Worm (Caenorhabditis elegans) whole organism, late embryonic: ENCODE results near the gene ints-7.

Experiments
- C08G9.2 ChIP-seq: sonication (generic microtip); optimal IDR thresholded peaks from 2 replicates; lab custom pipeline; 2016; ENCODE audit warnings: mild to moderate bottlenecking, missing genetic modification characterization, moderate library complexity, missing compliant biosample characterization
- C38D4.7 ChIP-seq: fragments of 200-800 bp; sonication (Bioruptor generic); optimal IDR thresholded peaks from 2 replicates; lab custom pipeline; 2018; ENCODE audit warnings: mild to moderate bottlenecking, missing genetic modification characterization, moderate library complexity, missing compliant biosample characterization
- F13H6.1 ChIP-seq: sonication (generic microtip); optimal IDR thresholded peaks from 2 replicates; lab custom pipeline; 2016; ENCODE audit warnings: missing genetic modification characterization, missing compliant biosample characterization
- K02D7.2 ChIP-seq: sonication (generic microtip); optimal IDR thresholded peaks from 2 replicates; lab custom pipeline; 2017; ENCODE audit warnings: mild to moderate bottlenecking, missing genetic modification characterization, missing compliant biosample characterization
- T23F11.4 ChIP-seq: fragments of 200-800 bp; sonication (Bioruptor generic); optimal IDR thresholded peaks from 2 replicates; lab custom pipeline; 2018; ENCODE audit warnings: mild to moderate bottlenecking, missing genetic modification characterization, missing compliant biosample characterization
- Y22D7AL.16 ChIP-seq: sonication (generic microtip); optimal IDR thresholded peaks from 2 replicates; lab custom pipeline; 2016; ENCODE audit warnings: missing genetic modification characterization, missing compliant biosample characterization
- ahr-1 ChIP-seq: sonication (generic microtip); optimal IDR thresholded peaks from 2 replicates; lab custom pipeline; 2016; ENCODE audit warnings: missing genetic modification characterization, missing compliant biosample characterization
- ceh-14 ChIP-seq: sonication (generic microtip); optimal IDR thresholded peaks from 2 replicates; lab custom pipeline; 2016; ENCODE audit warnings: missing genotype, missing genetic modification characterization, missing compliant biosample characterization
- ceh-18 ChIP-seq: sonication (generic microtip); optimal IDR thresholded peaks from 2 replicates; lab custom pipeline; 2016; ENCODE audit warnings: missing genetic modification characterization, missing compliant biosample characterization
- ceh-2 ChIP-seq: sonication (generic microtip); optimal IDR thresholded peaks from 2 replicates; lab custom pipeline; 2016; ENCODE audit warnings: missing genotype, missing genetic modification characterization, missing compliant biosample characterization
- ceh-24 ChIP-seq: sonication (generic microtip); optimal IDR thresholded peaks from 2 replicates; lab custom pipeline; 2016; ENCODE audit warnings: mild to moderate bottlenecking, missing genetic modification characterization, missing compliant biosample characterization
- ceh-30 ChIP-seq: fragments of 150-350 bp; optimal IDR thresholded peaks from 2 replicates; lab custom pipeline; 2014; ENCODE audit warnings: missing biosample characterization, missing genetic modification characterization
- ceh-31 ChIP-seq: sonication (generic microtip); optimal IDR thresholded peaks from 2 replicates; lab custom pipeline; 2016; ENCODE audit warnings: missing genetic modification characterization, missing compliant biosample characterization
- ceh-45 ChIP-seq: fragments of 200-800 bp; sonication (Bioruptor generic); IDR thresholded peaks from 2 replicates; pipeline ENCODE4 v1.3.6; 2022; ENCODE audit warnings: missing genetic modification reagents, missing genetic modification characterization, missing compliant biosample characterization
- ceh-9 ChIP-seq: sonication (generic microtip); optimal IDR thresholded peaks from 2 replicates; lab custom pipeline; 2016; ENCODE audit warnings: mild to moderate bottlenecking, missing genetic modification characterization, inconsistent platforms, missing compliant biosample characterization
- che-1 ChIP-seq: sonication (generic microtip); optimal IDR thresholded peaks from 2 replicates; lab custom pipeline; 2016; ENCODE audit warnings: mild to moderate bottlenecking, missing genetic modification characterization, missing compliant biosample characterization
- dmd-4 ChIP-seq: sonication (generic microtip); optimal IDR thresholded peaks from 2 replicates; lab custom pipeline; 2016; ENCODE audit warnings: borderline replicate concordance, missing genetic modification characterization, missing compliant biosample characterization
- elt-4 ChIP-seq: sonication (generic microtip); optimal IDR thresholded peaks from 2 replicates; lab custom pipeline; 2016; ENCODE audit warnings: missing genetic modification characterization, missing compliant biosample characterization
- eyg-1 ChIP-seq: sonication (generic microtip); optimal IDR thresholded peaks from 2 replicates; lab custom pipeline; 2016; ENCODE audit warnings: missing genotype, missing genetic modification characterization, missing compliant biosample characterization
- fax-1 ChIP-seq: sonication (generic microtip); optimal IDR thresholded peaks from 2 replicates; lab custom pipeline; 2016; ENCODE audit warnings: missing genotype, missing genetic modification characterization, missing compliant biosample characterization
- fkh-10 ChIP-seq: fragments of 150-350 bp; optimal IDR thresholded peaks from 2 replicates; lab custom pipeline; 2014; ENCODE audit warnings: missing biosample characterization, missing genetic modification reagents, missing genetic modification characterization
- gmeb-2 ChIP-seq: sonication (generic microtip); optimal IDR thresholded peaks from 2 replicates; lab custom pipeline; 2016; ENCODE audit warnings: missing genetic modification characterization, inconsistent platforms, missing compliant biosample characterization
- hlh-13 ChIP-seq: fragments of 200-800 bp; sonication (Bioruptor generic); optimal IDR thresholded peaks from 2 replicates; lab custom pipeline; 2018; ENCODE audit warnings: mild to moderate bottlenecking, missing genetic modification characterization, missing compliant biosample characterization
- hlh-15 ChIP-seq: sonication (generic microtip); optimal IDR thresholded peaks from 2 replicates; lab custom pipeline; 2016; ENCODE audit warnings: missing genetic modification characterization, missing compliant biosample characterization
- hlh-30 ChIP-seq: sonication (generic microtip); optimal IDR thresholded peaks from 2 replicates; lab custom pipeline; 2017; ENCODE audit warnings: antibody characterized with exemption, missing genetic modification characterization, missing compliant biosample characterization; ENCODE audit not compliant: insufficient read depth
- hlh-6 ChIP-seq: sonication (generic microtip); optimal IDR thresholded peaks from 2 replicates; lab custom pipeline; 2016; ENCODE audit warnings: missing genotype, missing genetic modification characterization, missing compliant biosample characterization
- lim-6 ChIP-seq: sonication (generic microtip); optimal IDR thresholded peaks from 2 replicates; lab custom pipeline; 2016; ENCODE audit warnings: missing genetic modification characterization, missing compliant biosample characterization
- lin-11 ChIP-seq: fragments of 200-800 bp; sonication (Bioruptor generic); optimal IDR thresholded peaks from 2 replicates; lab custom pipeline; 2018; ENCODE audit warnings: mild to moderate bottlenecking, missing genetic modification characterization, missing compliant biosample characterization
- madf-2 ChIP-seq: sonication (generic microtip); optimal IDR thresholded peaks from 2 replicates; lab custom pipeline; 2017; ENCODE audit warnings: missing genetic modification characterization, missing compliant biosample characterization
- mec-3 ChIP-seq: sonication (generic microtip); optimal IDR thresholded peaks from 2 replicates; lab custom pipeline; 2016; ENCODE audit warnings: borderline replicate concordance, missing genetic modification characterization, missing compliant biosample characterization
- nfya-1 ChIP-seq: sonication (generic microtip); optimal IDR thresholded peaks from 2 replicates; lab custom pipeline; 2017; ENCODE audit warnings: missing genetic modification characterization, mild to moderate bottlenecking, missing compliant biosample characterization, antibody characterized with exemption, moderate library complexity
- nhr-11 ChIP-seq: fragments of 150-350 bp; optimal IDR thresholded peaks from 2 replicates; lab custom pipeline; 2014; ENCODE audit warnings: missing biosample characterization, missing genetic modification characterization
- nhr-232 ChIP-seq: sonication (generic microtip); optimal IDR thresholded peaks from 2 replicates; lab custom pipeline; 2016; ENCODE audit warnings: missing genetic modification characterization, missing compliant biosample characterization
- npax-4 ChIP-seq: sonication (generic microtip); optimal IDR thresholded peaks from 2 replicates; lab custom pipeline; 2016; ENCODE audit warnings: missing genetic modification characterization, missing compliant biosample characterization
- odd-2 ChIP-seq: sonication (generic microtip); optimal IDR thresholded peaks from 2 replicates; lab custom pipeline; 2017; ENCODE audit warnings: antibody characterized with exemption, mild to moderate bottlenecking, missing genetic modification characterization, missing compliant biosample characterization
- pat-9 ChIP-seq: fragments of 200-800 bp; sonication (Bioruptor generic); optimal IDR thresholded peaks from 2 replicates; lab custom pipeline; 2018; ENCODE audit warnings: mild to moderate bottlenecking, missing genetic modification characterization, moderate library complexity, missing compliant biosample characterization
- pax-1 ChIP-seq: fragments of 150-350 bp; optimal IDR thresholded peaks from 2 replicates; lab custom pipeline; 2014; ENCODE audit warnings: missing biosample characterization, missing genetic modification characterization
- pha-2 ChIP-seq: sonication (generic microtip); optimal IDR thresholded peaks from 2 replicates; lab custom pipeline; 2017; ENCODE audit warnings: mild to moderate bottlenecking, missing genetic modification characterization, missing compliant biosample characterization
- pha-4 ChIP-seq: fragments of 150-350 bp; optimal IDR thresholded peaks from 2 replicates; lab custom pipeline; 2018; ENCODE audit warnings: missing biosample characterization, missing genetic modification reagents, missing genetic modification characterization
- pqm-1 ChIP-seq: sonication (generic microtip); optimal IDR thresholded peaks from 2 replicates; lab custom pipeline; 2016; ENCODE audit warnings: missing genetic modification characterization, missing compliant biosample characterization
- ref-2 ChIP-seq: sonication (generic microtip); optimal IDR thresholded peaks from 2 replicates; lab custom pipeline; 2016; ENCODE audit warnings: missing genetic modification characterization, missing compliant biosample characterization
- sdc-2 ChIP-seq: sonication (generic microtip); optimal IDR thresholded peaks from 2 replicates; lab custom pipeline; 2016; ENCODE audit warnings: missing genotype, missing genetic modification characterization, missing compliant biosample characterization
- sox-2 ChIP-seq: fragments of 200-800 bp; sonication (Bioruptor generic); IDR thresholded peaks from 2 replicates; pipeline ENCODE4 v1.3.6; 2022; ENCODE audit warnings: missing genetic modification reagents, missing genetic modification characterization, missing compliant biosample characterization
- sox-4 ChIP-seq: sonication (generic microtip); optimal IDR thresholded peaks from 2 replicates; lab custom pipeline; 2017; ENCODE audit warnings: mild to moderate bottlenecking, missing genetic modification characterization, inconsistent platforms, missing compliant biosample characterization
- syd-9 ChIP-seq: sonication (generic microtip); optimal IDR thresholded peaks from 2 replicates; lab custom pipeline; 2016; ENCODE audit warnings: mild to moderate bottlenecking, missing genetic modification characterization, moderate library complexity, missing compliant biosample characterization
- tbx-7 ChIP-seq: sonication (generic microtip); optimal IDR thresholded peaks from 2 replicates; lab custom pipeline; 2016; ENCODE audit warnings: missing genotype, missing genetic modification characterization, missing compliant biosample characterization
- ttx-3 ChIP-seq: sonication (generic microtip); optimal IDR thresholded peaks from 2 replicates; lab custom pipeline; 2016; ENCODE audit warnings: missing genetic modification reagents, missing genetic modification characterization, missing compliant biosample characterization
- unc-3 ChIP-seq, 2 experiments: fragments of 200-800 bp in 1 of 2; sonication (Bioruptor generic) in 1 of 2; sonication (generic microtip) in 1 of 2; conservative IDR thresholded peaks in 1 of 2; optimal IDR thresholded peaks in 1 of 2; 2 replicates each; pipeline versions ENCODE4 v1.3.6 to Lab custom; 2016 to 2022; ENCODE audit warnings: missing compliant biosample characterization in 2 of 2, missing genetic modification characterization in 2 of 2, missing genetic modification reagents in 1 of 2
- unc-55 ChIP-seq: sonication (generic microtip); optimal IDR thresholded peaks from 2 replicates; lab custom pipeline; 2017; ENCODE audit warnings: missing biosample characterization, missing genetic modification reagents, missing genetic modification characterization
- unc-86 ChIP-seq: sonication (generic microtip); optimal IDR thresholded peaks from 2 replicates; lab custom pipeline; 2016; ENCODE audit warnings: missing genetic modification characterization, missing compliant biosample characterization
- zip-5 ChIP-seq: sonication (generic microtip); optimal IDR thresholded peaks from 2 replicates; lab custom pipeline; 2016; ENCODE audit warnings: missing genetic modification characterization, missing compliant biosample characterization
- ztf-16 ChIP-seq: sonication (generic microtip); optimal IDR thresholded peaks from 2 replicates; lab custom pipeline; 2017; ENCODE audit warnings: missing genetic modification characterization, missing compliant biosample characterization

ints-7 gene

DNA sequence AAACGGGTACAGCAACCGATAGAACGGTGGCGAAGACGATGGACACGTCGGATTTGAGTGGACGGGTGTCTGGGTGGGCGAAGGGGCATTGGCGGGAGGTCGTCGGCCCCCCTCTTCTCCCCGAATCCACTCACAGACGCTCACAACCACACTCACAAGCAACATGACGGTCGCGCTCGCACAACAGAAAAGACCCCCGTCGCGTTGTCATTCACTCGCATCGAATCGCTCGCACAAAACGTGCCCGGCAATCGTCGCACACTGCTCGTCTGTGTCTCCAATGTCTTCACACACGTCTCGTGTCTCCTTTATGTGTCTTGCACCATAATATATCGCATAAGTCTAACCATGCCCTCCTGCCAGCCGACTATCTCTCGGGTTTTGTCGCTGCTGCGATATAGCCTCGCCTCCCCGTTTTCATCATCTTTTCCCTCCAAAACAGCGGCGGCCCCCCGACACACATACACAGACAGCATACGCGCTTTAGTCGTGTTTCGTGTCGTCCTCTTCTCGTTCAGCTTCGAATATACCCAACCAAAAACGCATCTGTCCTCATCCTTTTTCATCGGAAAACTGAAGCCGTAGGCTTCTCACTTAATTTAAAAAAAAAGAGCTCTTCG, 51.5 kb downstream of the ints-7 start:
- no peak for TF ChIP-seq Y22D7AL.16 (tag; lab: Kevin White, UChicago)
- peak; percentile 24 for TF ChIP-seq tbx-7 (tag; lab: Kevin White, UChicago)
- TF ChIP-seq npax-4 (tag; lab: Kevin White, UChicago): no peak
- TF ChIP-seq pqm-1 (tag; lab: Kevin White, UChicago): no peak
- TF ChIP-seq nhr-232 (tag; lab: Kevin White, UChicago): no peak
- peak; percentile 18 for TF ChIP-seq che-1 (tag; lab: Kevin White, UChicago)
- peak; percentile 67 for TF ChIP-seq F13H6.1 (tag; lab: Kevin White, UChicago)
- TF ChIP-seq ceh-18 (tag; lab: Kevin White, UChicago): peak; percentile 89
- peak; percentile 47 for TF ChIP-seq ceh-14
- no peak for TF ChIP-seq nhr-11 (tag; lab: Kevin White, UChicago)
- TF ChIP-seq lin-11 (tag; lab: Kevin White, UChicago): no peak
- peak; percentile 24 for TF ChIP-seq ceh-2
- no peak for TF ChIP-seq mec-3 (tag; lab: Kevin White, UChicago)
- TF ChIP-seq madf-2 (tag; lab: Kevin White, UChicago): peak; percentile 100
- no peak for TF ChIP-seq ceh-24
- peak; percentile 28 for TF ChIP-seq pha-2
- TF ChIP-seq hlh-30 (tag; lab: Kevin White, UChicago): peak; percentile 95
- TF ChIP-seq unc-86 (tag; lab: Kevin White, UChicago): no peak
- TF ChIP-seq odd-2: no peak
- TF ChIP-seq eyg-1 (tag; lab: Kevin White, UChicago): peak; percentile 6
- no peak for TF ChIP-seq gmeb-2 (tag; lab: Kevin White, UChicago)
- peak; percentile 89 for TF ChIP-seq unc-55 (GFP tag; lab: Kevin White, UChicago)
- peak; percentile 19 for TF ChIP-seq pat-9 (tag; lab: Kevin White, UChicago)
- no peak for TF ChIP-seq ceh-9 (tag; lab: Kevin White, UChicago)
- TF ChIP-seq sdc-2 (tag; lab: Kevin White, UChicago): peak; percentile 64
- no peak for TF ChIP-seq pax-1 (tag; lab: Kevin White, UChicago)
- TF ChIP-seq dmd-4 (tag; lab: Kevin White, UChicago): no peak
- no peak for TF ChIP-seq ceh-30 (tag; lab: Kevin White, UChicago)
- no peak for TF ChIP-seq ttx-3 (tag; lab: Kevin White, UChicago)
- TF ChIP-seq ceh-31: peak; percentile 93
- no peak for TF ChIP-seq unc-3 (GFP tag; conservative IDR thresholded peaks at IDR 0.05; lab: Robert Waterston, UW)
- TF ChIP-seq unc-3 (tag; optimal IDR thresholded peaks at IDR 0.05; lab: Kevin White, UChicago): no peak
- peak; percentile 46 for TF ChIP-seq hlh-6 (tag; lab: Kevin White, UChicago)
- no peak for TF ChIP-seq elt-4 (tag; lab: Kevin White, UChicago)
- no peak for TF ChIP-seq K02D7.2
- no peak for TF ChIP-seq fax-1 (tag; lab: Kevin White, UChicago)
- no peak for TF ChIP-seq hlh-13 (GFP tag; lab: Kevin White, UChicago)
- TF ChIP-seq nfya-1 (tag; lab: Kevin White, UChicago): peak; percentile 91
- TF ChIP-seq syd-9 (tag; lab: Kevin White, UChicago): peak; percentile 69
- peak; percentile 36 for TF ChIP-seq T23F11.4
- peak; percentile 16 for TF ChIP-seq C38D4.7 (GFP tag; lab: Kevin White, UChicago)
- TF ChIP-seq ceh-45 (GFP tag; lab: Robert Waterston, UW): no peak
- peak; percentile 93 for TF ChIP-seq ref-2 (tag; lab: Kevin White, UChicago)
- TF ChIP-seq C08G9.2 (tag; lab: Kevin White, UChicago): peak; percentile 40
- no peak for TF ChIP-seq fkh-10 (GFP tag; lab: Kevin White, UChicago)
- TF ChIP-seq ztf-16 (tag; lab: Kevin White, UChicago): peak; percentile 65
- no peak for TF ChIP-seq ahr-1 (tag; lab: Kevin White, UChicago)
- no peak for TF ChIP-seq pha-4 (tag; lab: Kevin White, UChicago)
- peak; percentile 24; the same call in 1 of the 2 replicates for TF ChIP-seq sox-2
- TF ChIP-seq hlh-15: no peak
- no peak for TF ChIP-seq zip-5 (tag; lab: Kevin White, UChicago)
- no peak for TF ChIP-seq sox-4 (tag; lab: Kevin White, UChicago)
- no peak for TF ChIP-seq lim-6 (tag; lab: Kevin White, UChicago)
